Worm (Caenorhabditis elegans) whole organism, L4 larva: ENCODE data around the gene ncr-2.

Experiments used
- F49E8.2 ChIP-seq: sonication (generic microtip); optimal IDR thresholded peaks from 2 replicates; lab custom pipeline; 2016; ENCODE audit warnings: missing compliant biosample characterization, mild to moderate bottlenecking, missing genetic modification characterization, borderline replicate concordance
- ama-1 ChIP-seq: fragments of 150-350 bp; optimal IDR thresholded peaks from 2 replicates; lab custom pipeline; 2014; ENCODE audit warnings: inconsistent platforms, mixed read lengths
- pha-4 ChIP-seq, 2 experiments: fragments of 150-350 bp in 1 of 2; fragments of 200-800 bp in 1 of 2; sonication (Bioruptor generic) in 1 of 2; IDR thresholded peaks in 1 of 2; optimal IDR thresholded peaks in 1 of 2; 2 replicates each; pipeline versions ENCODE4 v1.3.6 to Lab custom; 2014 to 2022; ENCODE audit warnings: missing genetic modification characterization in 2 of 2, missing genetic modification reagents in 2 of 2, missing biosample characterization in 1 of 2, missing compliant biosample characterization in 1 of 2

DNA sequence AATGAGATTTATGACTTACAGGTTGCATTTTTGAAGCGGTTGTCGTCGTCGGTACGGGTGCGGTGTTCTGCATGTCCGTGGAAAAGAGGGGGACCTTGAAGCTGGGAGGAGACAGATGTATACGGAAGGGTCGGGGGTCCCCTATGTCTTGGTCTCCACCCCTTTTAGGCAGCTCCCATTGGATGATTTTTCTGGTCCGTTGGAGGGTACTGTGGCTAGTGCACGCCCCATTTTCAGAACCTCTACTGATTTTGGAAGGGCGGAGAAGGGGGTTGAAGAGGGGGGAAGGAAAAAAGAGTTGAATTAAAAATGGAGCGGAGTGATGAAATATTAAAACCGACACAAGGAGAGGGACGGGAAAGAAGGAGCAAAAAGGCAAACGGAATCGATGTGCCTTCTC is 41.9 kb upstream of the ncr-2 start, which contains the start of gene unc-86:
- TF ChIP-seq pha-4 (GFP tag; IDR thresholded peaks at IDR 0.05; lab: Robert Waterston, UW) (no peak), pha-4 (tag; optimal IDR thresholded peaks at IDR 0.05; lab: Kevin White, UChicago) (no peak), ama-1 (lab: Kevin White, UChicago) (no peak), F49E8.2 (tag; lab: Kevin White, UChicago) (no peak)
